Fruit fly (Drosophila melanogaster): ENCODE data around the gene caps.

caps gene

DNA sequence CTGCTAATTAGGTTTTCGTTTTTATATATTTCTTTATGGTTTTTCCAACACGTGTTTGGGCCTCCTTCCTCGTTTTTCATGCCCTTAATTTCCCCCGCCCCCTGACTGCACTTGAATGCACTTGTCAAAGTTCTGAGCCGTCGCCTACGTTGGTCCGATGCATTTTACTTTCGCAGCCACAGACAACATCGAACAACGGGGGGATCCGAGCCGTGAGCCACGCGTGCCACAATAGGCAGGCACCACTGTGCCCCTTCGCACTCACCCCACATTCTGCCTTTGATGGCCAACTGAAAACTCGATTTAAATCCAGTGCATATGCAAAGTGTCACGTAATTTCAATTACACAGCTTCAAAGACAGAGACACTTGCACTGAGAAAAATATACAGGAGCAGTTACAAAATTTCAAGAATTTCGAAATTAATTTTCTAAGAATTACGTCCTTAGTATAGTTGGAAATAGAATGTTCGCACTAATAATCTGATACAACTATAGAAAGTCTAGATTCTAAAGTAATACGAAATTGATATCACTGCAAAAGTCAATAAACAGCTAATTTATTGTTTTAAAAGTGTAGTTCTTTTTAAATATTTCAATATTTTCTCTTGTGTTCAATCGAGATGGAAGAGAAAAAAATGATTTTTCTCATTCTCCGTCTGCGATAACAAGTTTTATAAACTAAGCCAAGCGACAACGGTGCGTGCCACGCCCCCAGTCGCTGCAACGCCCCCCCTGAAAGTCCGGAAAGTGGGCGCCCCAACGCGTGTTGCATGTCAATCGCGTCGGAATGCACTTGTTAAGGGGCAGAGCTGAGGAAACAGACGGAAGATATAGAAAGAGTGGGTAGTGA lies 13.7 kb upstream of the caps start:
- TF ChIP-seq CG15710 (tag; optimal IDR thresholded peaks at IDR 0.05) (peak; percentile 55), Snoo (tag; optimal IDR thresholded peaks at IDR 0.05) (no peak), gl (tag; optimal IDR thresholded peaks at IDR 0.05) (no peak), CG8159 (tag; optimal IDR thresholded peaks at IDR 0.05) (peak; percentile 57), CG9948 (tag; optimal IDR thresholded peaks at IDR 0.05) (peak; percentile 73), CG10348 (GFP tag; IDR thresholded peaks at IDR 0.05) (no peak), Pif1A (GFP tag; optimal IDR thresholded peaks at IDR 0.05) (peak; percentile 45), CG13204 (GFP tag; optimal IDR thresholded peaks at IDR 0.05) (no peak), CG4496 (GFP tag; IDR thresholded peaks at IDR 0.05) (peak; percentile 47), CG17806 (tag; optimal IDR thresholded peaks at IDR 0.05) (peak; percentile 71), CG8301 (tag; optimal IDR thresholded peaks at IDR 0.05) (peak; percentile 71), rn (GFP tag; IDR thresholded peaks at IDR 0.05) (0 out of 2 replicates have a peak, but pooled peaks have one; percentile 5), CG12605 (GFP tag; IDR thresholded peaks at IDR 0.05) (no peak), Ets98B (GFP tag; IDR thresholded peaks at IDR 0.05) (no peak), fd96Ca (GFP tag; IDR thresholded peaks at IDR 0.05) (peak; percentile 40; the same call in 1 of the 3 replicates), Pif1B (GFP tag; optimal IDR thresholded peaks at IDR 0.05) (no peak), D1 (tag; optimal IDR thresholded peaks at IDR 0.05) (no peak), CG34367 (tag; optimal IDR thresholded peaks at IDR 0.05) (peak; percentile 36), EcR (GFP tag; optimal IDR thresholded peaks at IDR 0.05) (no peak), CG14655 (GFP tag; optimal IDR thresholded peaks at IDR 0.05) (peak; percentile 68), CG32121 (GFP tag; IDR thresholded peaks at IDR 0.05) (0 out of 2 replicates have a peak, but pooled peaks have one; percentile 35)

DNA sequence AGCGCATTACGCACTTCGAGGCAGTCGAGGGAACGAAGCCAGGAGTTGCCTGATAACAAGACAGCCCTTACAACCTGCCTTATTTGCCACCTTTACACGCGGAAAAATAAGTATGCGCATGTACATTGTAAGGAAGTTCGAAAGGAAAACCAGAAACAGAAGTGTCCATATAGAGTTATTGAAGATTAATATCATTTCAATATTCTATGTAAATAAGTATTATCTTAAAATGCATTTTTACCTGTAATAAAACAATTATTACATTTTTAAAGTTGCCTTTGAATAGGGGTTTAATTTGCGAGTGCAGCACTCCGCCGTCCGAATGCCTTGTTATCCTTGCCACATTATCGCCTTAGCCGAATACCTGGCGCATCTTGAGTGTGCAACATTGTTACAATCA lies 11.1 kb upstream of the caps start:
- peak; percentile 37 for TF ChIP-seq CG9948 (tag; optimal IDR thresholded peaks at IDR 0.05)
- TF ChIP-seq CG8159 (tag; optimal IDR thresholded peaks at IDR 0.05), result peak; percentile 54
- peak; percentile 32 for TF ChIP-seq CG34367 (tag; optimal IDR thresholded peaks at IDR 0.05)
- TF ChIP-seq Snoo (tag; optimal IDR thresholded peaks at IDR 0.05), result no peak
- TF ChIP-seq CG17806 (tag; optimal IDR thresholded peaks at IDR 0.05), result peak; percentile 51
- no peak for TF ChIP-seq Ets98B (GFP tag; IDR thresholded peaks at IDR 0.05)
- TF ChIP-seq D1 (tag; optimal IDR thresholded peaks at IDR 0.05), result no peak
- TF ChIP-seq CG13204 (GFP tag; optimal IDR thresholded peaks at IDR 0.05), result no peak
- TF ChIP-seq CG15710 (tag; optimal IDR thresholded peaks at IDR 0.05), result peak; percentile 28

DNA sequence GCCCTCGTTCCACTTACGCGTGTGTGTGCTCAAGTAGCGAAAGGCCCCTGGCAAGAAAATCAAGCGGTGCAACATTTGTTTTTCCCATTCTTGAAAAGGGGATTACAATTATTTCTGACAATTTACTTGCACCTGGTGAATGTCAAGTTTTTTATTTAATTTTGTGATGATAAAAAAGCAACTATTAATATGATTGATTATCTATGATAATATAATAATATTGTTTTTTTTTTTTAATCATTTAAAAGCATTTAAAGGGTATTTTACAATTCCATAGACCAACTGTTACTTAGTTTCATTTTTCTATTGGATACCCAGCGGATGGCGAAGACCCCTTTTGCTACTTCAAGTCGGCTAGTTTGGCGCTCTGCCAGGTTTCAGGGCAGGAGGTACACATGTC lies 10.5 kb upstream of the caps start:
- TF ChIP-seq CG13204 (GFP tag; optimal IDR thresholded peaks at IDR 0.05), result no peak
- no peak for TF ChIP-seq fd96Ca (GFP tag; IDR thresholded peaks at IDR 0.05)
- TF ChIP-seq gl (tag; optimal IDR thresholded peaks at IDR 0.05), result no peak
- peak; percentile 2 for TF ChIP-seq CG8301 (tag; optimal IDR thresholded peaks at IDR 0.05)
- no peak for TF ChIP-seq CG17806 (tag; optimal IDR thresholded peaks at IDR 0.05)
- TF ChIP-seq CG14655 (GFP tag; optimal IDR thresholded peaks at IDR 0.05), result peak; percentile 30
- TF ChIP-seq CG4496 (GFP tag; IDR thresholded peaks at IDR 0.05), result 0 out of 3 replicates have a peak, but pooled peaks have one; percentile 9
- peak; percentile 27 for TF ChIP-seq CG9948 (tag; optimal IDR thresholded peaks at IDR 0.05)
- TF ChIP-seq CG32121 (GFP tag; IDR thresholded peaks at IDR 0.05), result 0 out of 2 replicates have a peak, but pooled peaks have one; percentile 31
- TF ChIP-seq CG12605 (GFP tag; IDR thresholded peaks at IDR 0.05), result no peak

DNA sequence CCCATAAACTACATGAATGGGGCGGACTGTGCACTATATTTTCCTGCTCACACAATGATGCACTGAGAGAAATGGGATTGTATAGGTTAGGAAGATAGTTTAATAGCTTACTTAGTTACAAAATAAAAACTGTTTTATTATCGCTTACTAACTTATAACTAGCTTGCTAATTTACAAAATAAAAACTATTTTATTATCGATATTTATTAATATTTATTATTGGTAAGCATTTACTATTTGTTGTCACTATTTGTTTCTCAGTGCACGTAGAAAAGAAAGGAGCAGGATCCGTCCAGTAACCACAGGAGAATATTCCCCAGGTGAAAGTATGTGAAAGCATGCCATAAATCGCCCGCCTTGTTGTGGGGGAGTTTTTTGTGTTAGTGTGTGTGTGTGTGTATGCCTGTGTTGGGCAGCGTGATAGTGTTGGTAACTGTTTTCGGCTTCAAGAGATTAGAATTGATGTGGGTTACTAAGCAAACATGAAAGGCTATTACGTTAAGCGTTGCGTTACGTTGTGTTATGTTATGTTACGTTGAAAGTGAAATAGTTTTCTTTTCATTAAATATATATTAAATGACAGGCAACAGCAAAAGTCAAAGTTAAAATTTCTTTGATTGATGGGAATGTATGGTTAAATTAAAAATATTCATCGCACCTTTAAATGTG lies 5.0 kb upstream of the caps start:
- TF ChIP-seq CG9948 (tag; optimal IDR thresholded peaks at IDR 0.05), result no peak
- TF ChIP-seq CG14655 (GFP tag; optimal IDR thresholded peaks at IDR 0.05), result peak; percentile 3

DNA sequence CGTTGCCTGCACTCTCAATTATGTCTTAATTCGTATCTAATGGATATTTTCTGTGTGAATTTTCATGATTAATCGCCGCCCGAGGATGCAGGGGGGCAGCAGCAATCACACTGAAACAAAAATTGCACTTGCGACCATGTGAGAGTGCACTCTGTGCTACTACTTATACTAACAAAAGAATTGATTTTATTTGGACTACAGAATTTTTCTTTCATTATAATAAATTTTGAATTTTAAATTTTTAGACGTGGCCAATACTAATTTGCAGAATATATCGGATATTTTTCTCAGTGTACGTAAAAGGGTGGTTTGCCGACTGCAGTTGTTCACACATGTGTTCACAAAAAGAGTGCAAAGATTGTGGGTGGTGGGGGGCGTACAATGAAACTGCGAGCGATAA lies 1.6 kb upstream of the caps start:
- TF ChIP-seq Ets98B (GFP tag; IDR thresholded peaks at IDR 0.05), result no peak
- TF ChIP-seq CG4496 (GFP tag; IDR thresholded peaks at IDR 0.05), result peak; percentile 37; the same call in 1 of the 3 replicates
- TF ChIP-seq Pif1B (GFP tag; optimal IDR thresholded peaks at IDR 0.05), result no peak
- TF ChIP-seq EcR (GFP tag; optimal IDR thresholded peaks at IDR 0.05), result no peak
- no peak for TF ChIP-seq CG10348 (GFP tag; IDR thresholded peaks at IDR 0.05)
- TF ChIP-seq CG17806 (tag; optimal IDR thresholded peaks at IDR 0.05), result peak; percentile 63
- TF ChIP-seq rn (GFP tag; IDR thresholded peaks at IDR 0.05), result no peak
- peak; percentile 59 for TF ChIP-seq CG9948 (tag; optimal IDR thresholded peaks at IDR 0.05)
- peak; percentile 55 for TF ChIP-seq CG14655 (GFP tag; optimal IDR thresholded peaks at IDR 0.05)
- peak; percentile 44 for TF ChIP-seq CG8159 (tag; optimal IDR thresholded peaks at IDR 0.05)
- TF ChIP-seq CG12605 (GFP tag; IDR thresholded peaks at IDR 0.05), result no peak
- TF ChIP-seq Pif1A (GFP tag; optimal IDR thresholded peaks at IDR 0.05), result no peak
- TF ChIP-seq CG34367 (tag; optimal IDR thresholded peaks at IDR 0.05), result no peak
- TF ChIP-seq CG8301 (tag; optimal IDR thresholded peaks at IDR 0.05), result peak; percentile 25
- TF ChIP-seq gl (tag; optimal IDR thresholded peaks at IDR 0.05), result peak; percentile 8
- no peak for TF ChIP-seq CG13204 (GFP tag; optimal IDR thresholded peaks at IDR 0.05)
- peak; percentile 37 for TF ChIP-seq CG15710 (tag; optimal IDR thresholded peaks at IDR 0.05)
- TF ChIP-seq Snoo (tag; optimal IDR thresholded peaks at IDR 0.05), result no peak
- TF ChIP-seq fd96Ca (GFP tag; IDR thresholded peaks at IDR 0.05), result no peak
- no peak for TF ChIP-seq D1 (tag; optimal IDR thresholded peaks at IDR 0.05)
- 0 out of 2 replicates have a peak, but pooled peaks have one; percentile 12 for TF ChIP-seq CG32121 (GFP tag; IDR thresholded peaks at IDR 0.05)
